Fruit fly (Drosophila melanogaster): Measurements from ENCODE around the gene CG34165.

CG34165 gene

dm6 chr2L:14701495-14701894 is 12.1 kb upstream of the CG34165 start (continued):
- TF ChIP-seq Nf-YB (GFP tag; optimal IDR thresholded peaks at IDR 0.05), result no peak
- TF ChIP-seq Camta (GFP tag; optimal IDR thresholded peaks at IDR 0.05), result no peak
- TF ChIP-seq CG2875 (GFP tag; optimal IDR thresholded peaks at IDR 0.05), result peak; percentile 61
- TF ChIP-seq fd96Cb (tag; optimal IDR thresholded peaks at IDR 0.05), result peak; percentile 56
- peak in 1 of 2 experiments; percentile 58 for TF ChIP-seq Hr51 (GFP tag; optimal IDR thresholded peaks at IDR 0.05)
- TF ChIP-seq CG1529 (GFP tag; optimal IDR thresholded peaks at IDR 0.05), result peak; percentile 56
- TF ChIP-seq Xbp1 (GFP tag; optimal IDR thresholded peaks at IDR 0.05), result peak; percentile 80
- peak; percentile 14 for TF ChIP-seq Blimp-1 (GFP tag; optimal IDR thresholded peaks at IDR 0.05)
- peak; percentile 80 for TF ChIP-seq vvl (GFP tag; IDR thresholded peaks at IDR 0.05)
- peak; percentile 72 for TF ChIP-seq CG4820 (GFP tag; optimal IDR thresholded peaks at IDR 0.05)
- no peak for TF ChIP-seq amos (GFP tag; IDR thresholded peaks at IDR 0.05; ENCODE audit: partially characterized antibody)
- peak; percentile 42 for TF ChIP-seq pnt (GFP tag; optimal IDR thresholded peaks at IDR 0.05)
- TF ChIP-seq CG4328 (GFP tag; optimal IDR thresholded peaks at IDR 0.05), result no peak
- peak; percentile 60 for TF ChIP-seq CG30403 (GFP tag; optimal IDR thresholded peaks at IDR 0.05)
- TF ChIP-seq bcd (GFP tag; optimal IDR thresholded peaks at IDR 0.05), result peak; percentile 23
- peak; percentile 79 for TF ChIP-seq CG10959 (GFP tag; IDR thresholded peaks at IDR 0.05)
- peak; percentile 80 for TF ChIP-seq CG5245 (GFP tag; optimal IDR thresholded peaks at IDR 0.05)
- TF ChIP-seq org-1 (GFP tag; optimal IDR thresholded peaks at IDR 0.05), result peak; percentile 31
- peak; percentile 10 for TF ChIP-seq CG12155 (GFP tag; optimal IDR thresholded peaks at IDR 0.05)
- TF ChIP-seq bsh (GFP tag; optimal IDR thresholded peaks at IDR 0.05), result peak in 1 of 2 experiments; percentile 85
- TF ChIP-seq sens-2 (GFP tag; IDR thresholded peaks at IDR 0.05), result peak; percentile 65; the same call in 1 of the 2 replicates
- peak; percentile 19 to 23 for TF ChIP-seq Pdp1 (GFP tag; optimal IDR thresholded peaks at IDR 0.05)
- TF ChIP-seq yki (optimal IDR thresholded peaks at IDR 0.05), result no peak
- TF ChIP-seq CG2712 (tag; optimal IDR thresholded peaks at IDR 0.05), result no peak
- TF ChIP-seq CG13424 (tag; optimal IDR thresholded peaks at IDR 0.05), result peak; percentile 39
- peak; percentile 18 for TF ChIP-seq CG12942 (GFP tag; optimal IDR thresholded peaks at IDR 0.05)
- TF ChIP-seq Chrac-16 (GFP tag; optimal IDR thresholded peaks at IDR 0.05), result peak; percentile 54
- peak; percentile 18 for TF ChIP-seq CG10267 (tag; optimal IDR thresholded peaks at IDR 0.05)
- TF ChIP-seq run (tag; optimal IDR thresholded peaks at IDR 0.05), result peak; percentile 26
- TF ChIP-seq CG32772 (GFP tag; IDR thresholded peaks at IDR 0.05), result no peak
- TF ChIP-seq CG5953 (GFP tag; IDR thresholded peaks at IDR 0.05), result peak; percentile 54
- peak; percentile 78 for TF ChIP-seq Ssrp (tag; optimal IDR thresholded peaks at IDR 0.05)
- peak; percentile 52 for TF ChIP-seq salm (tag; optimal IDR thresholded peaks at IDR 0.05)
- TF ChIP-seq CG3407 (GFP tag; optimal IDR thresholded peaks at IDR 0.05), result peak; percentile 70
- no peak for TF ChIP-seq Dll (GFP tag; IDR thresholded peaks at IDR 0.05; ENCODE audit: partially characterized antibody)
- no peak for TF ChIP-seq ham (GFP tag; IDR thresholded peaks at IDR 0.05)
- no peak for TF ChIP-seq Nf-YC (tag; optimal IDR thresholded peaks at IDR 0.05)
- no peak for TF ChIP-seq knrl (GFP tag; IDR thresholded peaks at IDR 0.05; ENCODE audit: partially characterized antibody)
- TF ChIP-seq Dek (tag; optimal IDR thresholded peaks at IDR 0.05), result no peak
- peak; percentile 47 for TF ChIP-seq CG8924 (tag; optimal IDR thresholded peaks at IDR 0.05)
- TF ChIP-seq CG8281 (tag; optimal IDR thresholded peaks at IDR 0.05), result no peak
- peak; percentile 91 for TF ChIP-seq ci (GFP tag; IDR thresholded peaks at IDR 0.05)
- TF ChIP-seq fd3F (GFP tag; optimal IDR thresholded peaks at IDR 0.05), result no peak
- peak; percentile 61 for TF ChIP-seq CG9727 (GFP tag; optimal IDR thresholded peaks at IDR 0.05)
- peak; percentile 57 for TF ChIP-seq grau (tag; optimal IDR thresholded peaks at IDR 0.05)
- no peak for TF ChIP-seq luna (GFP tag; optimal IDR thresholded peaks at IDR 0.05)
- TF ChIP-seq CG11504 (tag; optimal IDR thresholded peaks at IDR 0.05), result peak; percentile 75
- no peak for TF ChIP-seq pita (GFP tag; optimal IDR thresholded peaks at IDR 0.05)
- TF ChIP-seq CG9817 (tag; optimal IDR thresholded peaks at IDR 0.05), result peak; percentile 8
- TF ChIP-seq CG34376 (GFP tag; optimal IDR thresholded peaks at IDR 0.05), result no peak

Measured in whole organism, embryonic.